Worm (Caenorhabditis elegans) whole organism, L4 larva: ENCODE results near the gene F52E10.4.

Experiments used
- Y105C5A.15 ChIP-seq: fragments of 200-800 bp; sonication (Bioruptor generic); IDR thresholded peaks from 2 replicates; pipeline ENCODE4 v1.3.6; 2022; ENCODE audit warnings: missing genetic modification characterization, missing compliant biosample characterization
- ama-1 ChIP-seq: fragments of 150-350 bp; optimal IDR thresholded peaks from 2 replicates; lab custom pipeline; 2014; ENCODE audit warnings: inconsistent platforms, mixed read lengths
- daf-12 ChIP-seq: fragments of 150-350 bp; optimal IDR thresholded peaks from 2 replicates; lab custom pipeline; 2014; ENCODE audit warnings: missing biosample characterization, missing genetic modification reagents, missing genetic modification characterization
- daf-16 ChIP-seq, 3 experiments: sonication (generic microtip); optimal IDR thresholded peaks; 2 replicates each; lab custom pipeline; 2016 to 2017; ENCODE audit warnings: missing genetic modification characterization in 3 of 3, missing genetic modification reagents in 3 of 3, mild to moderate bottlenecking in 2 of 3, missing compliant biosample characterization in 2 of 3, missing biosample characterization in 1 of 3, moderate library complexity in 1 of 3
- dmd-6 ChIP-seq: fragments of 200-800 bp; sonication (Bioruptor generic); IDR thresholded peaks from 2 replicates; pipeline ENCODE4 v1.3.6; 2022; ENCODE audit warnings: missing genetic modification reagents, missing genetic modification characterization, missing compliant biosample characterization
- mdl-1 ChIP-seq, 2 experiments: fragments of 150-350 bp in 1 of 2; sonication (generic microtip) in 1 of 2; optimal IDR thresholded peaks; 2 replicates each; lab custom pipeline; 2014 to 2017; ENCODE audit warnings: missing biosample characterization in 2 of 2, missing genetic modification characterization in 2 of 2
- mep-1 ChIP-seq: fragments of 150-350 bp; sonication (generic microtip); optimal IDR thresholded peaks from 3 replicates; lab custom pipeline; 2014; ENCODE audit warnings: missing biosample characterization, missing genetic modification characterization
- nhr-111 ChIP-seq: fragments of 200-800 bp; sonication (Bioruptor generic); optimal IDR thresholded peaks from 2 replicates; lab custom pipeline; 2018; ENCODE audit warnings: mild to moderate bottlenecking, missing genetic modification characterization, missing compliant biosample characterization
- nhr-77 ChIP-seq: fragments of 150-350 bp; optimal IDR thresholded peaks from 2 replicates; lab custom pipeline; 2014; ENCODE audit warnings: missing biosample characterization, missing genetic modification characterization
- unc-62 ChIP-seq, 3 experiments: fragments of 150-350 bp in 1 of 3; sonication (generic microtip); optimal IDR thresholded peaks in 2 of 3; peaks in 1 of 3; 1 replicate in 1 of 3; 2 replicates in 2 of 3; lab custom pipeline; 2014 to 2017; ENCODE audit warnings: missing biosample characterization in 3 of 3, missing genetic modification characterization in 3 of 3, missing genetic modification reagents in 3 of 3, missing genotype in 1 of 3

DNA sequence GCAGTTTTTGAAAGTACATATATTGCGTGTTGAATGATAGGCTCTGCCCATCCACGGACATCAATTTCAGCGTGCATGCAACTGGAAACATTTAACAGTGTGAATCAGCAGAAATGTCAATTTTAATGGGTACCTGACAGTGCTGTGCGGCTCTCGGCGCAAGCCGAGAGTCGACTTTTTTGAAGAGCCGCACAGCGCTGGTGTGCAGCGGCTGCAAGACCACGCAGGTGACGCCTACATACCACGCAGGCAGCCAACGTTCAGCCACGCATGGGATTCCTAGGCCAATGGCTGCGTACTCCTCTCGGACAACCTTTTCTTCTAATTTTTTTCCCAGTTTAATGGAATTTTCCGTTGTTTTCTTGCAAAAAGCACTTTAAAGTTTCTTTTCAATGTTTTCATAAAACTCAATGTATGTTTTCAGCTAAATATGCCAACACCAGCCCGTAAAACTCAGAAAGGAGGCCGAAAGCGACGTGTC lies 48.0 kb downstream of the F52E10.4 start, which contains the start of gene W10G6.1:
- TF ChIP-seq daf-12 (tag; lab: Kevin White, UChicago) (no peak), nhr-111 (GFP tag; lab: Kevin White, UChicago) (no peak), dmd-6 (GFP tag; lab: Robert Waterston, UW) (no peak), unc-62 (GFP tag; optimal IDR thresholded peaks at IDR 0.05 in 1 of 2; lab: Kevin White, UChicago) (peak in 1 of 2 experiments; percentile 42), unc-62 (tag; optimal IDR thresholded peaks at IDR 0.05; lab: Kevin White, UChicago) (no peak), mep-1 (no peak), mdl-1 (tag; optimal IDR thresholded peaks at IDR 0.05; lab: Kevin White, UChicago) (no peak), Y105C5A.15 (GFP tag; lab: Robert Waterston, UW) (no peak), daf-16 (GFP tag; optimal IDR thresholded peaks at IDR 0.05; lab: Kevin White, UChicago) (no peak), daf-16 (tag; optimal IDR thresholded peaks at IDR 0.05; lab: Kevin White, UChicago) (no peak), nhr-77 (tag; lab: Kevin White, UChicago) (no peak), ama-1 (lab: Kevin White, UChicago) (no peak)
